Worm (Caenorhabditis elegans) whole organism, midembryonic: ENCODE results near the gene W08A12.3.

Experiments used
- T22C8.4 ChIP-seq: fragments of 200-800 bp; sonication (Bioruptor generic); IDR thresholded peaks from 2 replicates; pipeline ENCODE4 v1.3.6; 2022; ENCODE audit warnings: missing genetic modification characterization, missing compliant biosample characterization
- cog-1 ChIP-seq: sonication (generic microtip); optimal IDR thresholded peaks from 2 replicates; lab custom pipeline; 2016; ENCODE audit warnings: missing genetic modification characterization, missing compliant biosample characterization
- flt-1 ChIP-seq: fragments of 200-800 bp; sonication (Bioruptor generic); IDR thresholded peaks from 2 replicates; pipeline ENCODE4 v1.3.6; 2022; ENCODE audit warnings: missing genetic modification characterization, missing compliant biosample characterization
- klf-2 ChIP-seq: fragments of 200-800 bp; sonication (Bioruptor generic); conservative IDR thresholded peaks from 2 replicates; pipeline ENCODE4 v1.3.6; 2022; ENCODE audit warnings: missing genetic modification reagents, missing genetic modification characterization, missing compliant biosample characterization
- med-1 ChIP-seq: sonication (generic microtip); optimal IDR thresholded peaks from 2 replicates; lab custom pipeline; 2017; ENCODE audit warnings: missing genetic modification characterization, mild to moderate bottlenecking, missing compliant biosample characterization, antibody characterized with exemption, missing genetic modification reagents; ENCODE audit not compliant: insufficient read depth
- ref-1 ChIP-seq: fragments of 200-800 bp; sonication (Bioruptor generic); conservative IDR thresholded peaks from 2 replicates; pipeline ENCODE4 v1.3.6; 2022; ENCODE audit warnings: missing genetic modification reagents, missing genetic modification characterization, missing compliant biosample characterization
- tab-1 ChIP-seq: fragments of 200-800 bp; sonication (Bioruptor generic); IDR thresholded peaks from 2 replicates; pipeline ENCODE4 v1.3.6; 2022; ENCODE audit warnings: missing genetic modification characterization, missing compliant biosample characterization
- ztf-23 ChIP-seq: fragments of 200-800 bp; sonication (Bioruptor generic); IDR thresholded peaks from 2 replicates; pipeline ENCODE4 v1.3.6; 2022; ENCODE audit warnings: missing genetic modification reagents, missing genetic modification characterization, missing compliant biosample characterization
- ztf-29 ChIP-seq: fragments of 200-800 bp; sonication (Bioruptor generic); IDR thresholded peaks from 2 replicates; pipeline ENCODE4 v1.3.6; 2022; ENCODE audit warnings: missing genetic modification reagents, missing genetic modification characterization, missing compliant biosample characterization

The W08A12.3 gene

DNA sequence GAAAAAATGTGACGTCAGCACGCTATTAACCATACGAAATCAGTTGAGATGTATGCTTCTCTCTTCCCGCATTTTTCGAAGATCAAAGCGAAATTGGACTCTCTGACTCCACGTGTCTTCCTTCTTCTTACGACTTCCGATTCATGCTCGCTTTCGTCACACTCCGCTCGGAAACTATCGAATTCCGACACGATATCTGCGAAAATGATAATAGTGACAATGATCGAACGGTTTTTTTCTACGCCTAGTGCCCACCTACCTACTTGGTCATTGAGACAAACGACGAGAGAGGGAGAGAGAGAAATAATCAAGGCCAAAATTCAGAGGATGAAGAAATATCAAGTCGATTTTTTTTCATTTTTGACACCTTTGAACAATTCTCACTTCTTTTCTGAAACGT, 11.0 kb downstream of the W08A12.3 start:
- TF ChIP-seq ztf-23 (GFP tag; lab: Robert Waterston, UW), result no peak
- TF ChIP-seq tab-1 (GFP tag; lab: Robert Waterston, UW), result no peak
- TF ChIP-seq ztf-29, result no peak
- no peak for TF ChIP-seq klf-2
- no peak for TF ChIP-seq ref-1 (GFP tag; lab: Robert Waterston, UW)
- TF ChIP-seq flt-1 (GFP tag; lab: Robert Waterston, UW), result no peak
- TF ChIP-seq med-1 (GFP tag; lab: Kevin White, UChicago), result no peak
- TF ChIP-seq cog-1 (tag; lab: Kevin White, UChicago), result no peak
- TF ChIP-seq T22C8.4 (GFP tag; lab: Robert Waterston, UW), result no peak

DNA sequence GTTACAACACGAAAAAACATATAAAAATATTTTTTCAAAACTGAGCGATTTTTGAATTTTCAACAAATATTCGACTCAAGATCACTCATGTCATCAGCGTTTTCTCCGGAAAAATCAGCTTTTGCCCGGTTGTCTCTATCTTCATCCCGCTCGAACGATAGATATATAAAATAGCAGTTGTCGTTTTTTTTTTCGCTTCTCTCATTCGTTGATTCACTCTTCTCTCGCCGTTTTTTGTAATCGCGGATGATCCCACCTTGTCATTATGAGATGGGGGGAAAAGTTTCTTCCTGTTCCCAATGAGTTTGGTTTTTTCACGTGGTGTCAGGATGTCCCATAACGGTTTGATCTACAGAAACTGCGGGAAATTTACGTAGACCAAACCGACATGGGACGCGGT, 12.6 kb downstream of the W08A12.3 start:
- TF ChIP-seq cog-1 (tag; lab: Kevin White, UChicago) (no peak), med-1 (GFP tag; lab: Kevin White, UChicago) (no peak), ztf-23 (GFP tag; lab: Robert Waterston, UW) (no peak), T22C8.4 (GFP tag; lab: Robert Waterston, UW) (no peak)

DNA sequence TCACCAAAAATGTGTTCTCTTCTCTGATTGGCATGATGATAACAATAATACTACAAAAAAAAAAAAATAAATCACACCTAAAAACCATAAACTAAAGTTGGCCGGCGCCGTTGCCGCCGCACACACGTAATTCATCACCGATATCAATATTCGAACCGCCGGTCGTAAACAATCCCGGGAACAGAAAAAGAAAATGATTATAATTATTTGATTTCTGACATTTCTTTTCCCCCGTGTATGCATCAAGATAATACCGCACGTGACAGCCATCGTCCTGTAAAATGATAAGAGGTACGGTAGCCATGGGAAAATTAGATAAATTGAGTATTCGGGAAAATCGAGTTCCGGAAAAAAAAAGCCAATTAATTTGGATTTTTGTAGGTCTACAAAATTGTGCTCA, 14.4 kb downstream of the W08A12.3 start:
- no peak for TF ChIP-seq ztf-23 (GFP tag; lab: Robert Waterston, UW)
- no peak for TF ChIP-seq cog-1 (tag; lab: Kevin White, UChicago)
- no peak for TF ChIP-seq ztf-29
- no peak for TF ChIP-seq ref-1 (GFP tag; lab: Robert Waterston, UW)
- TF ChIP-seq tab-1 (GFP tag; lab: Robert Waterston, UW), result no peak
- TF ChIP-seq flt-1 (GFP tag; lab: Robert Waterston, UW), result no peak
- TF ChIP-seq med-1 (GFP tag; lab: Kevin White, UChicago), result no peak
- TF ChIP-seq klf-2, result no peak

DNA sequence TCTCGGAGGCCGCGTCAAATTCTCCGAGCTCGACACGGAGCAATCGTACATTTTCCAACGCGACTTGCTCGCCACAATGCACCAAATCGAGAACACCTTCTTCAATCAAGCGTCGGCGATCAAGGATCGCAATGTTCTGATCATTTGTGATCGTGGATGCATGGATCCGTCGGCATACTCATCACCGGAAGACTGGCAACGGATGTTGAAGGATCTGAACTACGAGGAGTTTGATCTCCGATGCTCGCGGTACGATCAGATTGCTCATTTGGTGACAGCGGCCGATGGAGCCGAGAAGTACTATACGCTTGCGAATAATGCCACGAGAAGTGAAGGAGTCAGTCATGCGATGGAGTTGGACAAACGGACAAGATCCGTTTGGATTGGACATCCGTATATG, 15.8 kb downstream of the W08A12.3 start:
- TF ChIP-seq med-1 (GFP tag; lab: Kevin White, UChicago), result no peak
- TF ChIP-seq T22C8.4 (GFP tag; lab: Robert Waterston, UW), result no peak
- no peak for TF ChIP-seq tab-1 (GFP tag; lab: Robert Waterston, UW)
- no peak for TF ChIP-seq ztf-23 (GFP tag; lab: Robert Waterston, UW)
- TF ChIP-seq klf-2, result no peak

DNA sequence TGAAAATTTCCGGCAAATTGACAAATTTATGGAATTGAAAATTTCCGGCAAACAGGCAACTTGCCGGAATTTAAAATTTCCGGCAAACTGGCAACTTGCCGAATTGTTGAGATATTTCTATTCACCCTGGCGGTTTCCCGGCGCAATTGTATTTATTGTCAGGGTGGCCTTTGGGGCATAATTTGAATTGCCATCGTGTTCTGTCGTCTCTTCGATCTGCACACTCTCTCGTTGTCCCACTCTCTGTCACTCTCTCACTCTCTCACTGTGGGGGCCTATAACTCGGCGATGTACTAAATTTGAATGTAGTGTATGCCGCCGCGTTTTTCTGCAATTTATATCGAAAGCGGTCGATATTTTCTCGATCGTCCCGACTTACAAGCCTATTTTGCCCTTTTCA, 20.3 kb downstream of the W08A12.3 start:
- TF ChIP-seq klf-2, result no peak
- no peak for TF ChIP-seq med-1 (GFP tag; lab: Kevin White, UChicago)

DNA sequence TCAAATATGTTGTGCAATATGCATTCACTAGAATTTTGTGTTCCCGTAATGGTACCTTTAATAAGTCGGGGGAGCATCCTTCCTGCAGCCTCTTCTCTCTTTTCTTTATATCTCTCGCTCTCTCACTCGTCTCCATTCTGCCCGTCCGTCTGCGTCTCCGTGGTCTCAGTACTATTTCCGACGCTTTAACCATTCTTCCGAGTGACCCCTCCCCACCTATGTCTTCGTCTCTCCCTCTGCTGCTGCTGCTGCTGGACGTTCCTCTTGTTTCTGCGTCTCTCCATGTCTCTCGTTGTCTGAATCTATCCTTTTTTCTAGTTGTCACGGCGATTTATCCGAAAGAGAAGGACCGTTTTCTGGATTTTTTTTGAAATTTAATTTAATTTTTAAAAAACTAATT, 21.2 kb downstream of the W08A12.3 start:
- no peak for TF ChIP-seq T22C8.4 (GFP tag; lab: Robert Waterston, UW)
- TF ChIP-seq tab-1 (GFP tag; lab: Robert Waterston, UW), result no peak
- TF ChIP-seq ztf-29, result no peak
- TF ChIP-seq flt-1 (GFP tag; lab: Robert Waterston, UW), result peak; percentile 69; the same call in 1 of the 2 replicates
- no peak for TF ChIP-seq ref-1 (GFP tag; lab: Robert Waterston, UW)
- TF ChIP-seq cog-1 (tag; lab: Kevin White, UChicago), result peak; percentile 11
- no peak for TF ChIP-seq ztf-23 (GFP tag; lab: Robert Waterston, UW)
- TF ChIP-seq klf-2, result no peak
- no peak for TF ChIP-seq med-1 (GFP tag; lab: Kevin White, UChicago)

DNA sequence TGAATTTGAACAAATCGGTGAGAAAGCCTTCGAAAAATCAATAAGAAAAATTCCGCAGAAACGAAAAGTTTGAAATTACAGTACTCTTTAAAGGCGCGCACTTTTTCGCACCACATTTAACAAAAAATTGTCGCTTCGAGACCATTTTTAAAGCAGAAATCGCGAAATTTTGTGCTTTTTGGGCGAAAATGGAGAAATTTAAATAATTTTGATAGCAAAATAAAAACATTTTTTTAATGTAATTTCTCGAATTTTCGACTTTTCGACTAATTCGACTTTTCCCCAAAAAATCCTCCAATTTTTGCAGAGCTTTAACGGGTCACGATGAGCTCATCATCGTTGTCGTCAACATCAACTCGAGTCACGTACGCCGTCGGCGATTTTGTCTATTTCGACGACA, 22.0 kb downstream of the W08A12.3 start, which contains the start of gene lin-40:
Gene lin-40, plus strand, starts transcription at position 301 of the 400 bp plus-strand sequence.
- no peak for TF ChIP-seq med-1 (GFP tag; lab: Kevin White, UChicago)
- no peak for TF ChIP-seq tab-1 (GFP tag; lab: Robert Waterston, UW)
- TF ChIP-seq ztf-29, result no peak
- TF ChIP-seq flt-1 (GFP tag; lab: Robert Waterston, UW), result no peak
- no peak for TF ChIP-seq ref-1 (GFP tag; lab: Robert Waterston, UW)
- TF ChIP-seq cog-1 (tag; lab: Kevin White, UChicago), result no peak
- no peak for TF ChIP-seq klf-2
- no peak for TF ChIP-seq T22C8.4 (GFP tag; lab: Robert Waterston, UW)
- no peak for TF ChIP-seq ztf-23 (GFP tag; lab: Robert Waterston, UW)

DNA sequence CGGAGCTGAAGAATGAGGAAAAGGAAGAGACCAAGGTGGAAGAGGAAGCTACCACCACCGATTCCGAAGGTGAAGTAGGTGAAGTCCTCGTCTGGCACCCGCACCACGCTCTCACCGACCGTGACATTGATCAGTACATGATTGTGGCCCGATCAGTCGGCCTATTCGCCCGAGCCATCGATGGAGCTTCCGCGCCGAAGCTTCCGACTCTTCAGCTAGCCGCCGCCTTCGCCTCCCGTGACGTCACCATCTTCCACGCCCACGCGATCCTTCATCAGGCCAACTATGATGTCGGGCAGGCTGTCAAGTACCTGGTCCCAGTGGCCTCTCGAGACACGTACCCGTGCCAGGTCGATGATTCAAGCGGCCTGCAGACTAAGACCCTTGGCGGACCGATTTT, 23.5 kb downstream of the W08A12.3 start:
- TF ChIP-seq flt-1 (GFP tag; lab: Robert Waterston, UW) (no peak), med-1 (GFP tag; lab: Kevin White, UChicago) (no peak), ztf-23 (GFP tag; lab: Robert Waterston, UW) (no peak), ref-1 (GFP tag; lab: Robert Waterston, UW) (no peak), T22C8.4 (GFP tag; lab: Robert Waterston, UW) (no peak), klf-2 (no peak), tab-1 (GFP tag; lab: Robert Waterston, UW) (no peak), ztf-29 (no peak), cog-1 (tag; lab: Kevin White, UChicago) (no peak)

DNA sequence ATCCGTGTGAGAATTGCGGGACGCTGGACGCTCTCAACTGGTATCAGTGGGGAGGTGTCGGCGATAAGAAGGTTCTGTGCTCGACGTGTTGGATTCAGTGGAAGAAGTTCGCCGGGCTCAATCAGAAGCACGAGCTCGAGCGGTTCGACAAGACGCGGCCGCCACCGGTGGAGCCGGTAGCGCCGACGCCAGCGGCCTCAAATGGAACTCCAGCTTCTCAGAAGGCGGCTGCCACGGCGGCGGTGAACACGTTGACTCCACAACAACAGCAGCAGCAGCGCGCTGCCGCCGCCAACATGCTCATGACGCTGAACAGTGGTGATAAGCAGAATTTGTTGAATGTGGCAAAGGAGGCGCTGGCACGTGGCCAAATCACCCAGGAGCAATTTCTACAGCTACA, 24.2 kb downstream of the W08A12.3 start:
- TF ChIP-seq T22C8.4 (GFP tag; lab: Robert Waterston, UW), result no peak
- TF ChIP-seq ref-1 (GFP tag; lab: Robert Waterston, UW), result no peak
- no peak for TF ChIP-seq ztf-23 (GFP tag; lab: Robert Waterston, UW)
- no peak for TF ChIP-seq ztf-29
- TF ChIP-seq flt-1 (GFP tag; lab: Robert Waterston, UW), result no peak

DNA sequence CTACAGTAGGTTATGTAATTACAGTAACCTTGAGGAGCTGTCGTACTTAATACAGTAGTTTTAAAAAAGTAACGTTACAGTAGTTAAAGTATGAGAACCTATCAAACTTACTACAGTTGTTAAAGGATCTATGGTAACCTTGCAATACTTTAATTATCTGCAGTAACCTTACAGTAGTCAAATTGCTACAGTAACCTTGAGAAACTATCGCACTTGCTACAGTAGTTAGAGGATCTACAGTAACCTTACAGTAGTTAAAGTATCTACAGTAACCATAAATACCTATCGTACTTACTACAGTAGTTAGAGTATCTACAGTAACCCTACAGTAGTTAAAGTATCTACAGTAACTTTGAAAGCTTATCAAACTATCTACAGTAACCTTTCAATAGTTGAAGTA, 28.9 kb downstream of the W08A12.3 start:
- TF ChIP-seq ref-1 (GFP tag; lab: Robert Waterston, UW) (no peak), T22C8.4 (GFP tag; lab: Robert Waterston, UW) (no peak), tab-1 (GFP tag; lab: Robert Waterston, UW) (no peak), ztf-23 (GFP tag; lab: Robert Waterston, UW) (no peak), flt-1 (GFP tag; lab: Robert Waterston, UW) (no peak), cog-1 (tag; lab: Kevin White, UChicago) (no peak), med-1 (GFP tag; lab: Kevin White, UChicago) (no peak), ztf-29 (no peak), klf-2 (no peak)
